Worm (Caenorhabditis elegans) whole organism, L3 larva: ENCODE measurements around the gene tmem-184.
A peak's percentile ranks its signal among the peaks of the same experiment; 100 is the strongest.

ENCODE experiments used
- R02D3.7 ChIP-seq: fragments of 150-350 bp; optimal IDR thresholded peaks from 2 replicates; lab custom pipeline; 2014; ENCODE audit warnings: missing biosample characterization, missing genetic modification characterization
- aly-2 ChIP-seq: fragments of 150-350 bp; optimal IDR thresholded peaks from 2 replicates; lab custom pipeline; 2014; ENCODE audit warnings: missing biosample characterization, missing genetic modification characterization
- ceh-16 ChIP-seq: sonication (generic microtip); optimal IDR thresholded peaks from 2 replicates; lab custom pipeline; 2017; ENCODE audit warnings: missing biosample characterization, missing genetic modification characterization
- ceh-82 ChIP-seq: fragments of 150-350 bp; optimal IDR thresholded peaks from 2 replicates; lab custom pipeline; 2014; ENCODE audit warnings: missing biosample characterization, missing genetic modification characterization
- ceh-9 ChIP-seq: sonication (generic microtip); optimal IDR thresholded peaks from 2 replicates; lab custom pipeline; 2018; ENCODE audit warnings: missing biosample characterization, missing genetic modification characterization
- daf-12 ChIP-seq: fragments of 150-350 bp; optimal IDR thresholded peaks from 2 replicates; lab custom pipeline; 2014; ENCODE audit warnings: missing biosample characterization, missing genetic modification reagents, missing genetic modification characterization
- egl-27 ChIP-seq: sonication (generic microtip); optimal IDR thresholded peaks from 4 replicates; lab custom pipeline; 2017; ENCODE audit warnings: missing biosample characterization, missing genetic modification reagents, missing genetic modification characterization
- egl-5 ChIP-seq: fragments of 150-350 bp; optimal IDR thresholded peaks from 2 replicates; lab custom pipeline; 2017; ENCODE audit warnings: missing biosample characterization, missing genetic modification reagents, missing genetic modification characterization, inconsistent platforms
- elt-3 ChIP-seq, 3 experiments: fragments of 150-350 bp in 1 of 3; sonication (generic microtip) in 2 of 3; optimal IDR thresholded peaks; 2 replicates in 2 of 3; 4 replicates in 1 of 3; lab custom pipeline; 2014 to 2017; ENCODE audit warnings: missing biosample characterization in 3 of 3, missing genetic modification characterization in 3 of 3
- fkh-10 ChIP-seq: sonication (generic microtip); optimal IDR thresholded peaks from 2 replicates; lab custom pipeline; 2017; ENCODE audit warnings: missing biosample characterization, missing genetic modification reagents, missing genetic modification characterization
- fkh-2 ChIP-seq: fragments of 150-350 bp; optimal IDR thresholded peaks from 2 replicates; lab custom pipeline; 2014; ENCODE audit warnings: missing biosample characterization, missing genetic modification reagents, missing genetic modification characterization
- fos-1 ChIP-seq: fragments of 150-350 bp; optimal IDR thresholded peaks from 2 replicates; lab custom pipeline; 2014; ENCODE audit warnings: missing biosample characterization, missing genetic modification characterization
- hmg-11 ChIP-seq: sonication (generic microtip); optimal IDR thresholded peaks from 2 replicates; lab custom pipeline; 2016; ENCODE audit warnings: missing genetic modification characterization, missing compliant biosample characterization
- jun-1 ChIP-seq: fragments of 150-350 bp; optimal IDR thresholded peaks from 2 replicates; lab custom pipeline; 2014; ENCODE audit warnings: missing biosample characterization, missing genetic modification reagents, missing genetic modification characterization
- lin-15B ChIP-seq: fragments of 150-350 bp; optimal IDR thresholded peaks from 2 replicates; lab custom pipeline; 2014; ENCODE audit warnings: missing biosample characterization, missing genetic modification characterization
- lin-39 ChIP-seq: fragments of 150-350 bp; optimal IDR thresholded peaks from 2 replicates; lab custom pipeline; 2018; ENCODE audit warnings: missing biosample characterization, missing genetic modification reagents, missing genetic modification characterization
- lsy-12 ChIP-seq: sonication (generic microtip); optimal IDR thresholded peaks from 2 replicates; lab custom pipeline; 2016; ENCODE audit warnings: mild to moderate bottlenecking, missing genetic modification characterization, missing compliant biosample characterization
- mdl-1 ChIP-seq: fragments of 150-350 bp; optimal IDR thresholded peaks from 2 replicates; lab custom pipeline; 2014; ENCODE audit warnings: missing biosample characterization, missing genetic modification characterization
- mml-1 ChIP-seq: fragments of 150-350 bp; sonication (generic microtip); optimal IDR thresholded peaks from 3 replicates; lab custom pipeline; 2014; ENCODE audit warnings: missing biosample characterization, missing genetic modification characterization
- nfya-1 ChIP-seq: sonication (generic microtip); optimal IDR thresholded peaks from 2 replicates; lab custom pipeline; 2017; ENCODE audit warnings: missing genetic modification characterization, mild to moderate bottlenecking, missing compliant biosample characterization, antibody characterized with exemption, moderate library complexity; ENCODE audit not compliant: insufficient read depth
- nhr-11 ChIP-seq: fragments of 150-350 bp; optimal IDR thresholded peaks from 2 replicates; lab custom pipeline; 2014; ENCODE audit warnings: missing biosample characterization, missing genetic modification characterization
- nhr-12 ChIP-seq: fragments of 150-350 bp; optimal IDR thresholded peaks from 2 replicates; lab custom pipeline; 2014; ENCODE audit warnings: missing biosample characterization, missing genetic modification characterization
- nhr-23 ChIP-seq: fragments of 150-350 bp; optimal IDR thresholded peaks from 2 replicates; lab custom pipeline; 2014; ENCODE audit warnings: missing biosample characterization, missing genetic modification reagents, missing genetic modification characterization
- nhr-28 ChIP-seq: fragments of 150-350 bp; optimal IDR thresholded peaks from 2 replicates; lab custom pipeline; 2014; ENCODE audit warnings: missing biosample characterization, missing genetic modification characterization
- nhr-43 ChIP-seq: sonication (generic microtip); optimal IDR thresholded peaks from 2 replicates; lab custom pipeline; 2016; ENCODE audit warnings: mild to moderate bottlenecking, missing genetic modification characterization, missing compliant biosample characterization; ENCODE audit not compliant: poor library complexity, severe bottlenecking
- nhr-67 ChIP-seq: fragments of 150-350 bp; optimal IDR thresholded peaks from 2 replicates; lab custom pipeline; 2014; ENCODE audit warnings: missing biosample characterization, missing genetic modification characterization
- nhr-76 ChIP-seq: fragments of 150-350 bp; sonication (generic microtip); optimal IDR thresholded peaks from 5 replicates; lab custom pipeline; 2014; ENCODE audit warnings: missing biosample characterization, missing genetic modification characterization
- pha-4 ChIP-seq: fragments of 150-350 bp; optimal IDR thresholded peaks from 2 replicates; lab custom pipeline; 2014; ENCODE audit warnings: missing biosample characterization, missing genetic modification reagents, missing genetic modification characterization
- pqm-1 ChIP-seq: fragments of 150-350 bp; optimal IDR thresholded peaks from 2 replicates; lab custom pipeline; 2017; ENCODE audit warnings: missing biosample characterization, missing genetic modification characterization, inconsistent platforms
- sea-2 ChIP-seq: fragments of 150-350 bp; sonication (generic microtip); optimal IDR thresholded peaks from 4 replicates; lab custom pipeline; 2014; ENCODE audit warnings: missing biosample characterization, missing genetic modification reagents, missing genetic modification characterization
- unc-39 ChIP-seq: sonication (generic microtip); optimal IDR thresholded peaks from 4 replicates; lab custom pipeline; 2017; ENCODE audit warnings: missing biosample characterization, missing genetic modification characterization
- unc-62 ChIP-seq: fragments of 150-350 bp; sonication (generic microtip); optimal IDR thresholded peaks from 4 replicates; lab custom pipeline; 2014; ENCODE audit warnings: missing biosample characterization, missing genetic modification reagents, missing genetic modification characterization
- zag-1 ChIP-seq: fragments of 150-350 bp; optimal IDR thresholded peaks from 2 replicates; lab custom pipeline; 2014; ENCODE audit warnings: missing biosample characterization, missing genetic modification characterization
- ztf-11 ChIP-seq: fragments of 150-350 bp; optimal IDR thresholded peaks from 2 replicates; lab custom pipeline; 2014; ENCODE audit warnings: missing biosample characterization, missing genetic modification characterization

The tmem-184 gene

ce11 chrX:14704933-14705332 lies 1.7 kb downstream of the tmem-184 start:
- no peak for TF ChIP-seq R02D3.7 (tag; lab: Kevin White, UChicago)
- no peak for TF ChIP-seq nhr-76 (tag; lab: Kevin White, UChicago)
- no peak for TF ChIP-seq nhr-23 (tag; lab: Kevin White, UChicago)
- no peak for TF ChIP-seq lin-39 (tag; lab: Kevin White, UChicago)
- no peak for TF ChIP-seq nhr-11 (tag; lab: Kevin White, UChicago)
- no peak for TF ChIP-seq lin-15B (tag; lab: Kevin White, UChicago)
- TF ChIP-seq nfya-1: no peak
- no peak for TF ChIP-seq unc-62 (GFP tag; lab: Kevin White, UChicago)
- no peak for TF ChIP-seq daf-12
- TF ChIP-seq mml-1 (tag; lab: Kevin White, UChicago): no peak
- no peak for TF ChIP-seq sea-2 (GFP tag; lab: Kevin White, UChicago)
- no peak for TF ChIP-seq pqm-1 (tag; lab: Kevin White, UChicago)
- TF ChIP-seq, all 47 proteins: peak for 0

- no peak for TF ChIP-seq mdl-1 (tag; lab: Kevin White, UChicago)
- TF ChIP-seq hmg-11: no peak
- no peak for TF ChIP-seq nhr-43
- no peak for TF ChIP-seq lsy-12 (tag; lab: Kevin White, UChicago)
- no peak for TF ChIP-seq ceh-16
- TF ChIP-seq zag-1 (tag; lab: Kevin White, UChicago): no peak
- no peak for TF ChIP-seq ceh-9 (tag; lab: Kevin White, UChicago)
- TF ChIP-seq fos-1: no peak
- no peak for TF ChIP-seq egl-27
- no peak for TF ChIP-seq pqm-1 (tag; lab: Kevin White, UChicago)
- TF ChIP-seq ztf-11 (tag; lab: Kevin White, UChicago): no peak
- TF ChIP-seq unc-39: no peak
- no peak for TF ChIP-seq jun-1 (tag; lab: Kevin White, UChicago)
Observed at ce11 chrX:14701490-14701889, 5.2 kb downstream of the tmem-184 start, which contains the start of gene F40E10.5. F40E10.5 (plus strand) TSS chrX:14701790.

ce11 chrX:14699866-14700265 lies 6.8 kb downstream of the tmem-184 start, which contains the start of gene hch-1:
hch-1 (minus strand) TSS chrX:14699977.
- no peak for TF ChIP-seq hmg-11
- no peak for TF ChIP-seq lsy-12 (tag; lab: Kevin White, UChicago)
- TF ChIP-seq nhr-76 (tag; lab: Kevin White, UChicago): no peak
- no peak for TF ChIP-seq aly-2
- no peak for TF ChIP-seq ceh-82 (tag; lab: Kevin White, UChicago)
- TF ChIP-seq lin-39 (tag; lab: Kevin White, UChicago): no peak
- TF ChIP-seq nhr-67: no peak
- no peak for TF ChIP-seq elt-3 (tag; optimal IDR thresholded peaks at IDR 0.05; lab: Kevin White, UChicago)
- TF ChIP-seq R02D3.7 (tag; lab: Kevin White, UChicago): no peak
- TF ChIP-seq ztf-11 (tag; lab: Kevin White, UChicago): no peak
- TF ChIP-seq jun-1 (tag; lab: Kevin White, UChicago): no peak
- no peak for TF ChIP-seq fkh-10 (GFP tag; lab: Kevin White, UChicago)
- no peak for TF ChIP-seq pha-4 (tag; lab: Kevin White, UChicago)
- TF ChIP-seq pqm-1 (tag; lab: Kevin White, UChicago): no peak
- no peak for TF ChIP-seq nhr-28 (tag; lab: Kevin White, UChicago)
- TF ChIP-seq unc-39: no peak
- no peak for TF ChIP-seq ceh-9 (tag; lab: Kevin White, UChicago)

ce11 chrX:14695892-14696291 lies 10.8 kb downstream of the tmem-184 start:
- TF ChIP-seq lin-15B (tag; lab: Kevin White, UChicago) (no peak), egl-5 (no peak), daf-12 (no peak), mml-1 (tag; lab: Kevin White, UChicago) (no peak), lsy-12 (tag; lab: Kevin White, UChicago) (no peak), hmg-11 (no peak), fkh-2 (tag; lab: Kevin White, UChicago) (no peak), nhr-28 (tag; lab: Kevin White, UChicago) (no peak), elt-3 (tag; optimal IDR thresholded peaks at IDR 0.05; lab: Kevin White, UChicago) (no peak)

DNA sequence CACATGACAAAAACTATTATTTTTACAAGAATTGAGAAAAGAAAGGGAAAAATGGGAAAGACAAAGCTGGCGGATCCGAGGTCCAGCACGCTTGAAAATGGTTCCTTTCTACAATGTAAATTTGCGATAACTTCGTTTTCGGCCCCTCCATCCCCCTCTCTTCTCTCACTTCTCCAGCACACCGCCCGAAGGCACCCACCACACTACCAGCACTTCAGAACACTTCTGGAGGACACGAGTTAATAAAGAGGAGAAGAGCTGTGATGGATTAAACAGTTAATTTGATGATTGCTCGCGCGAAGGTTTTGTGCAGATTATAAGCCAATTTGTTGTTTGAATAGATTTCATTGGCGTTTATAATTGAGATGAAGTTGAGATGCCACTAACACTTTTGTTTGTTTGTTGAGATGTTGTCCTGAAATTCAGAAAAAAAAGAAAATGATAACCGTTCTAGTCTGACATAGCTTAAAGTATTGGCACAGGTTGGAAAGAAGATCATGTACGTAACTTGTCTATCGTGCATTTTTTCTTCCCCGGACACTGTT lies 12.0 kb downstream of the tmem-184 start:
- TF ChIP-seq nhr-12 (tag; lab: Kevin White, UChicago) (no peak), fkh-10 (GFP tag; lab: Kevin White, UChicago) (peak; percentile 15)
